Fruit fly (Drosophila melanogaster) whole organism, adult: ENCODE measurements around the gene CG16984.

Source experiments
- CG12768 ChIP-seq: fragments of 200-800 bp; sonication (Bioruptor generic); optimal IDR thresholded peaks from 2 replicates; lab custom pipeline; 2017; ENCODE audit warnings: missing biosample characterization, missing genetic modification characterization, mild to moderate bottlenecking, moderate library complexity, missing genetic modification reagents
- CG14711 ChIP-seq: fragments of 200-800 bp; sonication (Bioruptor generic); optimal IDR thresholded peaks from 2 replicates; lab custom pipeline; 2018; ENCODE audit warnings: missing biosample characterization, mild to moderate bottlenecking, missing genetic modification characterization, moderate library complexity
- CG1620 ChIP-seq: fragments of 200-800 bp; sonication (Bioruptor generic); optimal IDR thresholded peaks from 2 replicates; lab custom pipeline; 2016; ENCODE audit warnings: missing biosample characterization, missing genetic modification characterization
- CG33017 ChIP-seq: fragments of 200-800 bp; sonication (Bioruptor generic); optimal IDR thresholded peaks from 2 replicates; lab custom pipeline; 2018; ENCODE audit warnings: missing biosample characterization, mild to moderate bottlenecking, missing genetic modification characterization, moderate library complexity
- Clk ChIP-seq: fragments of 200-800 bp; sonication (Bioruptor generic); optimal IDR thresholded peaks from 2 replicates; lab custom pipeline; 2017; ENCODE audit warnings: missing biosample characterization, missing genetic modification characterization
- Hr96 ChIP-seq: fragments of 200-800 bp; sonication (Bioruptor generic); optimal IDR thresholded peaks from 2 replicates; lab custom pipeline; 2016; ENCODE audit warnings: missing biosample characterization, missing genetic modification characterization
- Mnt ChIP-seq: fragments of 200-800 bp; sonication (Bioruptor generic); optimal IDR thresholded peaks from 2 replicates; lab custom pipeline; 2016; ENCODE audit warnings: missing biosample characterization, mild to moderate bottlenecking, missing genetic modification characterization
- bab1 ChIP-seq: fragments of 200-800 bp; sonication (Bioruptor generic); optimal IDR thresholded peaks from 3 replicates; lab custom pipeline; 2019; ENCODE audit warnings: missing biosample characterization, mild to moderate bottlenecking, missing genetic modification characterization, moderate library complexity
- ovo ChIP-seq: fragments of 200-800 bp; sonication (Bioruptor generic); optimal IDR thresholded peaks from 2 replicates; lab custom pipeline; 2016; ENCODE audit warnings: missing biosample characterization, missing genetic modification characterization
- pad ChIP-seq: fragments of 200-800 bp; sonication (Bioruptor generic); optimal IDR thresholded peaks from 3 replicates; lab custom pipeline; 2017; ENCODE audit warnings: missing biosample characterization, missing genetic modification characterization, mild to moderate bottlenecking, moderate library complexity, missing genetic modification reagents
- tj ChIP-seq: fragments of 200-800 bp; sonication (Bioruptor generic); optimal IDR thresholded peaks from 3 replicates; lab custom pipeline; 2017; ENCODE audit warnings: missing biosample characterization, mild to moderate bottlenecking, missing genetic modification characterization, moderate library complexity

DNA sequence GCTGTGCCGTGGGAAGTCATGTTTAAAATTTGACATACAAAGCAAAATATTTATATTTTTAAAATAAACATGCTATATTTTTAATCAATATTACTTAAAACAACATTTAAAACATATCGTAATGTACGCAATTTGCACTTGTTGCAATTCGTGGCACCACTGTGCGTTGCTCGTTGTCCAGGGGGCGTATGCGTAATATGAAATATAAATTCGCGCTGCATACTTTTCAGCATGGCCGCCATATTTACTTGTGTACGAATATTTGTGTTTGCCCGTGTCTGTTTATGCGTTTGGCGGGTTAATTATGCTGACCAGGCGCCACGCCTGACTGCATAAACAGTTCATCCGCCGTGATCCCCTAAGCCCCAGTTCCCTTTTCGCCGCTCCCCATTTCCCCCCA, 13.2 kb downstream of the CG16984 start:
- TF ChIP-seq CG1620 (GFP tag; lab: Kevin White, UChicago) (no peak), CG12768 (GFP tag; lab: Kevin White, UChicago) (no peak), CG14711 (tag; lab: Kevin White, UChicago) (no peak), CG33017 (tag; lab: Kevin White, UChicago) (no peak), pad (GFP tag; lab: Kevin White, UChicago) (no peak), Mnt (GFP tag; lab: Kevin White, UChicago) (no peak), ovo (GFP tag; lab: Kevin White, UChicago) (no peak), Hr96 (GFP tag; lab: Kevin White, UChicago) (no peak), tj (GFP tag; lab: Kevin White, UChicago) (no peak), Clk (GFP tag; lab: Kevin White, UChicago) (no peak), bab1 (GFP tag; lab: Kevin White, UChicago) (no peak)
